Fruit fly (Drosophila melanogaster): ENCODE results near the gene CG10345.

DNA sequence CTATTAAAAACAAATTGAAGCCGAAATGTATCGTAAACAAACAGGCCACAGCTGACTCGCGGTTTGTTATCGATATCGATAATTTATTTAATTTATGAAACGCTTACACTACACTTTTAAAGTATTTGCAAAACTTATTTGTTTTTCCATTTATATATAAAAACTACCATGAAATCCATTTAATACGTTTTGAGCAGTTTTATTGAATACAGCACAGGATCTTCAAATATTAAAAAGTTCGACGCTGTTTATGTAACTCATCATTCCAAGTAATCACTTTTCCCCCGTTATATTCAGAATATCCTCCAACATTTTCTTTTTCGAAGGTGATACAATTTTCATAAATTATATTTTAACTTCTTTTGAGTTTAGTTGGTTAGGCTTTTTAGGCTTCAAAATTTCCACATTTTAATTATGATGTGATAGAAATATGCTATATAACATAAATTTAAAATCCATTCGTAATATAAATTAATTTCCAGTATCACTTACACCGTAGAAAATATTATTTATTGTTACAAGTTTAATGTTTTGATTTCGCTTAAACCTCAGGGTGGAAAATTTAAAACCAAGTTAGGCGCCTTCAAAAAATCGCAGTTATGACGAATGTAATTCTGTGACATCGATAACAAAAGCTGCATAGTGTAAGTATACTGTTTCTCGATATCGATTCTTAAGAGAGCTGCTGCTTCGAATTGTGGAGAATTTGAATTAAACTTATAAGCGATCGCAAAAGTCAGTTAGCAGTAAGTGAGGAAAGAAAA is 42.5 kb upstream of the CG10345 start, which contains the start of the genes CG10324 and CCT3:
- TF ChIP-seq Hr39 (GFP tag; optimal IDR thresholded peaks at IDR 0.05) (no peak), OdsH (GFP tag; optimal IDR thresholded peaks at IDR 0.05) (no peak), Gug (GFP tag; IDR thresholded peaks at IDR 0.05) (peak; percentile 56), CG6854 (GFP tag; optimal IDR thresholded peaks at IDR 0.05) (no peak), eg (GFP tag; IDR thresholded peaks at IDR 0.05) (no peak; the same call in 2 of the 3 replicates), pdm3 (GFP tag; optimal IDR thresholded peaks at IDR 0.05) (no peak), Blimp-1 (GFP tag; optimal IDR thresholded peaks at IDR 0.05) (no peak), Sox14 (GFP tag; optimal IDR thresholded peaks at IDR 0.05) (peak; percentile 60)
